Fruit fly (Drosophila melanogaster) whole organism, prepupa: ENCODE measurements around the gene Jhbp11.

ENCODE experiments used
- Blimp-1 ChIP-seq: fragments of 200-800 bp; sonication (Bioruptor generic); optimal IDR thresholded peaks from 3 replicates; lab custom pipeline; 2017; ENCODE audit warnings: missing biosample characterization, missing genetic modification characterization, mild to moderate bottlenecking, moderate library complexity, missing genetic modification reagents
- CG10631 ChIP-seq: fragments of 200-800 bp; sonication (Bioruptor generic); optimal IDR thresholded peaks from 2 replicates; lab custom pipeline; 2016; ENCODE audit warnings: missing biosample characterization, missing genetic modification characterization
- CG1621 ChIP-seq: fragments of 200-800 bp; sonication (Bioruptor generic); optimal IDR thresholded peaks from 3 replicates; lab custom pipeline; 2018; ENCODE audit warnings: missing biosample characterization, mild to moderate bottlenecking, missing genetic modification characterization
- CG3032 ChIP-seq: fragments of 200-800 bp; optimal IDR thresholded peaks from 2 replicates; lab custom pipeline; 2019; ENCODE audit warnings: missing biosample characterization, mild to moderate bottlenecking, missing genetic modification characterization, moderate library complexity
- CG31627 ChIP-seq: fragments of 200-800 bp; sonication (Bioruptor generic); optimal IDR thresholded peaks from 3 replicates; lab custom pipeline; 2016; ENCODE audit warnings: missing biosample characterization, missing genetic modification characterization
- CG32006 ChIP-seq: fragments of 200-800 bp; sonication (Bioruptor generic); optimal IDR thresholded peaks from 3 replicates; lab custom pipeline; 2017; ENCODE audit warnings: missing biosample characterization, mild to moderate bottlenecking, missing genetic modification characterization
- CG34406 ChIP-seq: fragments of 200-800 bp; sonication (Bioruptor generic); optimal IDR thresholded peaks from 3 replicates; lab custom pipeline; 2016; ENCODE audit warnings: missing biosample characterization, missing genetic modification characterization
- CG6163 ChIP-seq: fragments of 200-800 bp; sonication (Bioruptor generic); IDR thresholded peaks from 3 replicates; pipeline ENCODE4 v1.3.6; 2022; ENCODE audit warnings: missing biosample characterization, missing genetic modification characterization
- CG6276 ChIP-seq: fragments of 200-800 bp; sonication (Bioruptor generic); optimal IDR thresholded peaks from 2 replicates; lab custom pipeline; 2017; ENCODE audit warnings: missing biosample characterization, mild to moderate bottlenecking, missing genetic modification characterization
- CG6792 ChIP-seq: fragments of 200-800 bp; sonication (Bioruptor generic); optimal IDR thresholded peaks from 3 replicates; lab custom pipeline; 2016; ENCODE audit warnings: missing biosample characterization, missing genetic modification characterization
- CG7368 ChIP-seq: fragments of 200-800 bp; sonication (Bioruptor generic); optimal IDR thresholded peaks from 3 replicates; lab custom pipeline; 2016; ENCODE audit warnings: missing biosample characterization, missing genetic modification characterization
- CG8119 ChIP-seq: fragments of 200-800 bp; sonication (Bioruptor generic); IDR thresholded peaks from 3 replicates; pipeline ENCODE4 v1.3.6; 2022; ENCODE audit warnings: missing biosample characterization, missing genetic modification characterization
- CG8319 ChIP-seq: fragments of 200-800 bp; sonication (Bioruptor generic); optimal IDR thresholded peaks from 3 replicates; lab custom pipeline; 2016; ENCODE audit warnings: missing biosample characterization, missing genetic modification characterization
- CG8632 ChIP-seq: fragments of 200-800 bp; sonication (Bioruptor generic); optimal IDR thresholded peaks from 3 replicates; lab custom pipeline; 2016; ENCODE audit warnings: missing biosample characterization, missing genetic modification characterization
- CG9139 ChIP-seq: fragments of 200-800 bp; sonication (Bioruptor generic); optimal IDR thresholded peaks from 3 replicates; lab custom pipeline; 2017; ENCODE audit warnings: missing biosample characterization, mild to moderate bottlenecking, missing genetic modification characterization
- Eip78C ChIP-seq: fragments of 200-800 bp; sonication (Bioruptor generic); peaks from one replicate; lab custom pipeline; 2016; ENCODE audit warnings: missing biosample characterization, missing genetic modification characterization
- Eip93F ChIP-seq: fragments of 200-800 bp; sonication (Bioruptor generic); optimal IDR thresholded peaks from 2 replicates; lab custom pipeline; 2016; ENCODE audit warnings: missing biosample characterization, mild to moderate bottlenecking, missing genetic modification characterization
- Ets21C ChIP-seq: fragments of 200-800 bp; sonication (Bioruptor generic); optimal IDR thresholded peaks from 3 replicates; lab custom pipeline; 2016; ENCODE audit warnings: missing biosample characterization, missing genetic modification characterization
- Ets96B ChIP-seq: fragments of 200-800 bp; optimal IDR thresholded peaks from 2 replicates; lab custom pipeline; 2019; ENCODE audit warnings: missing biosample characterization, mild to moderate bottlenecking, missing genetic modification characterization, moderate library complexity
- Gug ChIP-seq: fragments of 200-800 bp; sonication (Bioruptor generic); IDR thresholded peaks from 2 replicates; pipeline ENCODE4 v1.3.6; 2022; ENCODE audit warnings: missing biosample characterization, missing genetic modification characterization
- Hr4 ChIP-seq: fragments of 200-800 bp; sonication (Bioruptor generic); optimal IDR thresholded peaks from 3 replicates; lab custom pipeline; 2016; ENCODE audit warnings: missing biosample characterization, missing genetic modification characterization
- Lpt ChIP-seq: fragments of 200-800 bp; sonication (Bioruptor generic); optimal IDR thresholded peaks from 3 replicates; lab custom pipeline; 2016; ENCODE audit warnings: missing biosample characterization, missing genetic modification characterization
- Met ChIP-seq: fragments of 200-800 bp; sonication (Bioruptor generic); optimal IDR thresholded peaks from 3 replicates; lab custom pipeline; 2016; ENCODE audit warnings: missing biosample characterization, missing genetic modification characterization
- Smox ChIP-seq: fragments of 200-800 bp; sonication (Bioruptor generic); optimal IDR thresholded peaks from 3 replicates; lab custom pipeline; 2016; ENCODE audit warnings: missing biosample characterization, missing genetic modification characterization
- Sox102F ChIP-seq: fragments of 200-800 bp; sonication (Bioruptor generic); optimal IDR thresholded peaks from 2 replicates; lab custom pipeline; 2016; ENCODE audit warnings: missing biosample characterization, mild to moderate bottlenecking, missing genetic modification characterization
- achi ChIP-seq: fragments of 200-800 bp; sonication (Bioruptor generic); optimal IDR thresholded peaks from 3 replicates; lab custom pipeline; 2016; ENCODE audit warnings: missing biosample characterization, missing genetic modification characterization
- acj6 ChIP-seq: fragments of 200-800 bp; sonication (Bioruptor generic); optimal IDR thresholded peaks from 3 replicates; lab custom pipeline; 2016; ENCODE audit warnings: missing biosample characterization, missing genetic modification characterization
- cyc ChIP-seq: fragments of 200-800 bp; sonication (Bioruptor generic); optimal IDR thresholded peaks from 3 replicates; lab custom pipeline; 2016; ENCODE audit warnings: missing biosample characterization, missing genetic modification characterization
- dsx ChIP-seq: fragments of 200-800 bp; optimal IDR thresholded peaks from 3 replicates; lab custom pipeline; 2019; ENCODE audit warnings: missing biosample characterization, mild to moderate bottlenecking, missing genetic modification characterization, moderate library complexity; ENCODE audit not compliant: poor library complexity, severe bottlenecking
- eg ChIP-seq: fragments of 200-800 bp; sonication (Bioruptor generic); IDR thresholded peaks from 3 replicates; pipeline ENCODE4 v1.3.6; 2022; ENCODE audit warnings: missing biosample characterization, missing genetic modification characterization
- esn ChIP-seq: fragments of 200-800 bp; sonication (Bioruptor generic); optimal IDR thresholded peaks from 2 replicates; lab custom pipeline; 2016; ENCODE audit warnings: missing biosample characterization, mild to moderate bottlenecking, missing genetic modification characterization, moderate library complexity
- fd59A ChIP-seq: fragments of 200-800 bp; sonication (Bioruptor generic); optimal IDR thresholded peaks from 2 replicates; lab custom pipeline; 2017; ENCODE audit warnings: missing biosample characterization, mild to moderate bottlenecking, missing genetic modification characterization, missing genetic modification reagents
- fd85E ChIP-seq: fragments of 200-800 bp; sonication (Bioruptor generic); optimal IDR thresholded peaks from 3 replicates; lab custom pipeline; 2016; ENCODE audit warnings: missing biosample characterization, missing genetic modification characterization
- fkh ChIP-seq: fragments of 200-800 bp; sonication (Bioruptor generic); optimal IDR thresholded peaks from 3 replicates; lab custom pipeline; 2017; ENCODE audit warnings: missing biosample characterization, mild to moderate bottlenecking, missing genetic modification characterization, moderate library complexity
- net ChIP-seq: fragments of 200-800 bp; sonication (Bioruptor generic); optimal IDR thresholded peaks from 3 replicates; lab custom pipeline; 2016; ENCODE audit warnings: missing biosample characterization, missing genetic modification characterization
- pdm3 ChIP-seq: fragments of 200-800 bp; sonication (Bioruptor generic); optimal IDR thresholded peaks from 3 replicates; lab custom pipeline; 2016; ENCODE audit warnings: missing biosample characterization, missing genetic modification characterization
- salr ChIP-seq, 2 experiments: fragments of 200-800 bp; sonication (Bioruptor generic); optimal IDR thresholded peaks; 3 replicates each; lab custom pipeline; 2016 to 2018; ENCODE audit warnings: missing biosample characterization in 2 of 2, missing genetic modification characterization in 2 of 2, mild to moderate bottlenecking in 1 of 2
- spab ChIP-seq: fragments of 200-800 bp; sonication (Bioruptor generic); optimal IDR thresholded peaks from 2 replicates; lab custom pipeline; 2017; ENCODE audit warnings: missing biosample characterization, mild to moderate bottlenecking, missing genetic modification characterization, missing genetic modification reagents
- topi ChIP-seq: fragments of 200-800 bp; sonication (Bioruptor generic); optimal IDR thresholded peaks from 3 replicates; lab custom pipeline; 2016; ENCODE audit warnings: missing biosample characterization, missing genetic modification characterization

Gene Jhbp11

DNA sequence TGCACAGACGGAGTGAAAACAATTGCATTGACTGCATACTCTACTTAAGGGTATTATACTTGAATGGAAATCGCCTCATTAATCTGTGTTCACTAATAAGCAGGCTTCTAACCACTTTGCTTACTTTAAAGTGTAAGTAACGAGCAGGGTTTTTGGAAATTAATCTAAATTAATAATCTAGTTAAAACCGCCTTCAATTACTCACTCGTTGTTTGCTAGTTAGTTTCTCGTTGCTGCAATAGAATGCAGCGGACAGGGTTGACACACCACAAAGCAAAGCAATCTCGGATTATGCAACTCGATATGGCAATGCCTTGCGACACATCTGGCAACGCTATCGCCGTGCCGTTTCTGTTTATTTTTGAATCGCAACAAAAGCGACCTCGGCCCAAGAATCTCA lies 38.9 kb downstream of the Jhbp11 start (continued):
- peak; percentile 69 for TF ChIP-seq CG6792 (GFP tag; lab: Kevin White, UChicago)
- peak; percentile 48 for TF ChIP-seq Blimp-1 (GFP tag; lab: Kevin White, UChicago)
- peak; percentile 80 for TF ChIP-seq topi (GFP tag; lab: Kevin White, UChicago)
- peak; percentile 60 for TF ChIP-seq CG8319
- TF ChIP-seq CG1621 (tag; lab: Kevin White, UChicago): peak; percentile 15
- TF ChIP-seq CG8119 (GFP tag; lab: Robert Waterston, UW): no peak
- peak; percentile 92 for TF ChIP-seq Eip78C (GFP tag; lab: Kevin White, UChicago)
- peak; percentile 65 for TF ChIP-seq Ets21C (GFP tag; lab: Kevin White, UChicago)
- peak; percentile 68 for TF ChIP-seq pdm3 (GFP tag; lab: Kevin White, UChicago)
- peak; percentile 69 for TF ChIP-seq Met
- peak; percentile 68 for TF ChIP-seq Smox (GFP tag; lab: Kevin White, UChicago)
- no peak for TF ChIP-seq Gug
- peak; percentile 14 for TF ChIP-seq dsx (GFP tag; lab: Kevin White, UChicago)
- peak; percentile 54 for TF ChIP-seq Hr4 (GFP tag; lab: Kevin White, UChicago)
- TF ChIP-seq Lpt (GFP tag; lab: Kevin White, UChicago): no peak
- TF ChIP-seq CG9139 (GFP tag; lab: Kevin White, UChicago): no peak
- peak; percentile 32; the same call in 1 of the 3 replicates for TF ChIP-seq eg
- TF ChIP-seq CG10631 (GFP tag; lab: Kevin White, UChicago): peak; percentile 37
- TF ChIP-seq esn (GFP tag; lab: Kevin White, UChicago): peak; percentile 75
- peak; percentile 26 for TF ChIP-seq spab
- peak; percentile 39 for TF ChIP-seq Ets96B (tag; lab: Kevin White, UChicago)
- peak; percentile 66 for TF ChIP-seq Sox102F (GFP tag; lab: Kevin White, UChicago)
- TF ChIP-seq CG3032 (tag; lab: Kevin White, UChicago): peak; percentile 45
- TF ChIP-seq CG34406 (GFP tag; lab: Kevin White, UChicago): peak; percentile 72
- peak; percentile 13 for TF ChIP-seq fd59A (GFP tag; lab: Kevin White, UChicago)
- peak; percentile 60 for TF ChIP-seq CG8632 (GFP tag; lab: Kevin White, UChicago)
- TF ChIP-seq CG6276 (GFP tag; lab: Kevin White, UChicago): peak; percentile 26
- TF ChIP-seq acj6 (GFP tag; lab: Kevin White, UChicago): peak; percentile 62
- peak in 1 of 2 experiments; percentile 45 for TF ChIP-seq salr (GFP tag; optimal IDR thresholded peaks at IDR 0.05; lab: Kevin White, UChicago)
- peak; percentile 74 for TF ChIP-seq CG32006 (GFP tag; lab: Kevin White, UChicago)
- peak; percentile 38 for TF ChIP-seq net (GFP tag; lab: Kevin White, UChicago)
- peak; percentile 59 for TF ChIP-seq achi (GFP tag; lab: Kevin White, UChicago)
- TF ChIP-seq CG31627 (GFP tag; lab: Kevin White, UChicago): peak; percentile 78
- peak; percentile 51 for TF ChIP-seq CG7368 (GFP tag; lab: Kevin White, UChicago)
- TF ChIP-seq Eip93F (GFP tag; lab: Kevin White, UChicago): peak; percentile 62
- no peak for TF ChIP-seq fd85E (GFP tag; lab: Kevin White, UChicago)
- TF ChIP-seq CG6163 (GFP tag; lab: Robert Waterston, UW): peak; percentile 38; the same call in 1 of the 3 replicates
- peak; percentile 69 for TF ChIP-seq cyc
- TF ChIP-seq, all 60 proteins: peak for 51

dm6 chr3R:27148812-27149769 lies 48.1 kb downstream of the Jhbp11 start:
- TF ChIP-seq fkh (GFP tag; lab: Kevin White, UChicago) (peak; percentile 61), achi (GFP tag; lab: Kevin White, UChicago) (no peak)
